Fruit fly (Drosophila melanogaster) whole organism, wandering third instar larva: ENCODE data around the gene CG34159.

Experiments used
- Abd-B ChIP-seq: fragments of >200 bp; optimal IDR thresholded peaks from 2 replicates; lab custom pipeline; 2017; ENCODE audit warnings: missing biosample characterization, missing genetic modification characterization
- CG32264 ChIP-seq: fragments of 200-800 bp; sonication (Bioruptor generic); optimal IDR thresholded peaks from 2 replicates; lab custom pipeline; 2016; ENCODE audit warnings: missing biosample characterization, missing genetic modification characterization
- CrebA ChIP-seq: fragments of 200-800 bp; sonication (Bioruptor generic); optimal IDR thresholded peaks from 2 replicates; lab custom pipeline; 2016; ENCODE audit warnings: missing biosample characterization, mild to moderate bottlenecking, missing genetic modification characterization, borderline replicate concordance
- Dfd ChIP-seq: fragments of >200 bp; optimal IDR thresholded peaks from 2 replicates; lab custom pipeline; 2017; ENCODE audit warnings: missing biosample characterization, missing genetic modification characterization
- HLH106 ChIP-seq: fragments of 200-800 bp; optimal IDR thresholded peaks from 3 replicates; lab custom pipeline; 2019; ENCODE audit warnings: missing biosample characterization, mild to moderate bottlenecking, missing genetic modification characterization, moderate library complexity
- Hnf4 ChIP-seq: fragments of 200-800 bp; sonication (Bioruptor generic); optimal IDR thresholded peaks from 2 replicates; lab custom pipeline; 2016; ENCODE audit warnings: missing biosample characterization, mild to moderate bottlenecking, missing genetic modification characterization
- Hr78 ChIP-seq: fragments of >200 bp; optimal IDR thresholded peaks from 2 replicates; lab custom pipeline; 2017; ENCODE audit warnings: missing biosample characterization, missing genetic modification characterization
- Mio ChIP-seq: sonication (Bioruptor generic); optimal IDR thresholded peaks from 2 replicates; lab custom pipeline; 2016; ENCODE audit warnings: missing biosample characterization, missing genetic modification characterization
- N ChIP-seq: fragments of >200 bp; optimal IDR thresholded peaks from 2 replicates; lab custom pipeline; 2018; ENCODE audit warnings: missing biosample characterization, missing external identifiers, missing genetic modification characterization
- OdsH ChIP-seq: fragments of 200-800 bp; sonication (Bioruptor generic); optimal IDR thresholded peaks from 2 replicates; lab custom pipeline; 2016; ENCODE audit warnings: missing biosample characterization, mild to moderate bottlenecking, missing genetic modification characterization
- Rel ChIP-seq, 2 experiments: fragments of 200-800 bp; sonication (Bioruptor generic) in 1 of 2; optimal IDR thresholded peaks; 2 replicates in 1 of 2; 3 replicates in 1 of 2; lab custom pipeline; 2016 to 2019; ENCODE audit warnings: mild to moderate bottlenecking in 2 of 2, missing biosample characterization in 2 of 2, missing genetic modification characterization in 2 of 2, moderate library complexity in 1 of 2
- Sp1 ChIP-seq: fragments of 200-800 bp; sonication (Bioruptor generic); optimal IDR thresholded peaks from 3 replicates; lab custom pipeline; 2019; ENCODE audit warnings: missing biosample characterization, mild to moderate bottlenecking, missing genetic modification characterization, moderate library complexity
- Vsx2 ChIP-seq: fragments of 200-300, 225-300 bp; sonication (Bioruptor generic); optimal IDR thresholded peaks from 2 replicates; lab custom pipeline; 2018; ENCODE audit warnings: missing biosample characterization, missing genetic modification characterization; ENCODE audit not compliant: partially characterized antibody
- br ChIP-seq: fragments of 200-800 bp; sonication (Bioruptor generic); optimal IDR thresholded peaks from 2 replicates; lab custom pipeline; 2016; ENCODE audit warnings: missing biosample characterization, missing genetic modification characterization
- dl ChIP-seq, 2 experiments: fragments of 175-275, 200-275 bp in 1 of 2; fragments of 200-275 bp in 1 of 2; sonication (Bioruptor generic); optimal IDR thresholded peaks; lab custom pipeline; 2018; ENCODE audit warnings: mild to moderate bottlenecking in 2 of 2, missing biosample characterization in 2 of 2, missing genetic modification characterization in 2 of 2, moderate library complexity in 2 of 2; ENCODE audit not compliant: partially characterized antibody in 2 of 2, insufficient read depth in 1 of 2
- dsf ChIP-seq: sonication (Bioruptor generic); optimal IDR thresholded peaks from 2 replicates; lab custom pipeline; 2016; ENCODE audit warnings: missing biosample characterization, missing genetic modification characterization, borderline replicate concordance
- ey ChIP-seq: fragments of 200-800 bp; sonication (Bioruptor generic); optimal IDR thresholded peaks from 2 replicates; lab custom pipeline; 2016; ENCODE audit warnings: missing biosample characterization, missing genetic modification characterization
- foxo ChIP-seq, 2 experiments: fragments of 200-800 bp; sonication (Bioruptor generic); optimal IDR thresholded peaks; 2 replicates in 1 of 2; 3 replicates in 1 of 2; lab custom pipeline; 2016 to 2017; ENCODE audit warnings: missing biosample characterization in 2 of 2, missing genetic modification characterization in 2 of 2
- h ChIP-seq: fragments of 200-800 bp; sonication (Bioruptor generic); optimal IDR thresholded peaks from 3 replicates; lab custom pipeline; 2016; ENCODE audit warnings: missing biosample characterization, mild to moderate bottlenecking, missing genetic modification characterization
- jim ChIP-seq: fragments of 175-275, 200-325 bp; sonication (Bioruptor generic); optimal IDR thresholded peaks from 2 replicates; lab custom pipeline; 2016; ENCODE audit warnings: missing biosample characterization, mild to moderate bottlenecking, missing genetic modification characterization
- pan ChIP-seq: fragments of >200 bp; optimal IDR thresholded peaks from 2 replicates; lab custom pipeline; 2017
- psq ChIP-seq: fragments of 200-800 bp; sonication (Bioruptor generic); optimal IDR thresholded peaks from 3 replicates; lab custom pipeline; 2017; ENCODE audit warnings: missing biosample characterization, mild to moderate bottlenecking, missing genetic modification characterization, moderate library complexity
- rgr ChIP-seq: fragments of 200-800 bp; sonication (Bioruptor generic); optimal IDR thresholded peaks from 3 replicates; lab custom pipeline; 2016; ENCODE audit warnings: missing biosample characterization, mild to moderate bottlenecking, missing genetic modification characterization
- sage ChIP-seq: fragments of 200-800 bp; sonication (Bioruptor generic); optimal IDR thresholded peaks from 2 replicates; lab custom pipeline; 2016; ENCODE audit warnings: missing biosample characterization, mild to moderate bottlenecking, missing genetic modification characterization
- tai ChIP-seq: sonication (Bioruptor generic); optimal IDR thresholded peaks from 2 replicates; lab custom pipeline; 2016; ENCODE audit warnings: missing biosample characterization, missing genetic modification characterization
- usp ChIP-seq: fragments of >200 bp; optimal IDR thresholded peaks from 2 replicates; lab custom pipeline; 2017; ENCODE audit warnings: missing biosample characterization, missing genetic modification characterization
- woc ChIP-seq: sonication (Bioruptor generic); optimal IDR thresholded peaks from 2 replicates; lab custom pipeline; 2016; ENCODE audit warnings: missing biosample characterization, mild to moderate bottlenecking, missing genetic modification characterization

CG34159 gene

DNA sequence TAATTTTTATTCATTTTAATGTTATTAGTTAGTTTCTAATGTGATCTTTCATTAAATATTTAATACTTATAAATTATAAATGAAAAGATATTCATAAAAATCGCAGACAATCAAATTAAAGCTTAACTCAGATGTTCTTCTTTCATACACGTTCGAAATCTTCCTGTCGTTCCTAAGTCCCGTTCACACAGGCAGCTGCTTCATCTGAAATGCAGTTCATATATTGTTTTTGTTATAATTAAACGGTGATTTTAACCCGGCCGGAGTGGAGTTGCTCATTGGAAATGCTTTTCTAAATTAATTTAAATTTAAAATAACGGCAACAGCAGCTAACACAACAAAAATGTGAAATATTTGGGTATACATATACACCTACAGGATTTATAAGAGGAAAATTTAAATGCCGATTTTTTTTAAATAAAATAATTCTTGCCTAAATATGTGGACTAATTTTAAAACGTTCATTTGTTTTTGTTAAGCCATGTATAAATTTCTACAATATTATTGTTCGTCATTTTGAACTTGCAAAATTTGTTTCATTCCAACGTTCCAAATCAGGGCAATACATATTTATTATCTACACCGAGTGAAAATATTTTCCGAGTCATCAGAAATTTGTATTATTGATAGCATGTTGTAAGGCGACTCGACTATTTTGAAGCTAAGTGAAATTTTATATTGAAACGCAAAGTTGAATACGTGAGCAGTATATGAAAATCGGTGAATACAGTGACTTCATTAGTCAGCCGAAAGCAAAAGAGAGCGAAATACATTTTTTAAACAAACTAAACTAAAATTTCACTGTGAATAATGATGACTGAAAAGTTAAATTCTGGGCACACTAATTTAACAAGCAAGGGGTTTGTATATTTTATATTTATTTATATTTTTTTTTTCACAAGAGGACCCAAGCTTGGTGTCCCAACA lies 34.9 kb upstream of the CG34159 start, which contains the start of gene me31B:
me31B (plus strand) TSS at position 616 of the 927 bp plus-strand sequence.
- TF ChIP-seq dsf (GFP tag; lab: Kevin White, UChicago) = no peak
- peak; percentile 76 for TF ChIP-seq woc (GFP tag; lab: Kevin White, UChicago)
- peak; percentile 1 for TF ChIP-seq Hnf4 (GFP tag; lab: Kevin White, UChicago)

DNA sequence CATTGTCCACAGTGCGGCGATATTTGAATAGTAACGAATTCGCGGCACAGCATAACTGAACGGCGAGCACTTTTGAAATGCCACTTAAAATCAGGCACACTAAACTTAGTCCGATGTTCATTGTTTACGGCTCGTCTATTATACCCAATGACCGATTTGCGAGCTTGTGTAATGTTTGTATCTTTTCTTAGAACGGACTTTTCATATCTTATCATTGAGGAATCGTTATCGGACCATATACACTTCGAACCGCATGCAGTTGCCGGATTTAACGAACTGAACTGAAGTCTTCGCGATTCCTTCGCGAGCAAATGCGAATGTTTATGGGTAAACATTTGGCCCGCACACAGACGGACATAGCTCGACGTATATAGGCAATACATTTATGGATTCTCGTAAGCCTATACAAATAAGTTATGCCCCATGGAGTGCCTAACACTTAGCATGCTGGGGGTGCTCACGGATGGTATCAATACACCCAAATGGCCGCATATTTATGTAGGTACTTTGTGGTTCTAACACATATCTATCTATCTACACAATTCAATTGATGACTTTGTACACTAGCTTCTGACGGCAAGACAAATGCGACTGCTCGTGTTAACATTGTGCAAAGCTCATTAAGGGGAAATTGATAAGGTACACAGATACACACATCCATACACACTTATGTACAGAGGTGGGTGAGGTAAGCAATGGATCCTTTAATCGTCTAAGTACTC lies 33.8 kb upstream of the CG34159 start, which contains the start of gene mthl15:
mthl15 (minus strand) TSS at position 593 of the 722 bp plus-strand sequence.
- TF ChIP-seq Dfd (GFP tag; lab: Kevin White, UChicago) (no peak), pan (lab: Kevin White, UChicago) (no peak), Hnf4 (GFP tag; lab: Kevin White, UChicago) (no peak), ey (GFP tag; lab: Kevin White, UChicago) (no peak), Rel (GFP tag; optimal IDR thresholded peaks at IDR 0.05; lab: Kevin White, UChicago) (no peak), Rel (tag; optimal IDR thresholded peaks at IDR 0.05; lab: Kevin White, UChicago) (no peak), usp (GFP tag; lab: Kevin White, UChicago) (no peak)

DNA sequence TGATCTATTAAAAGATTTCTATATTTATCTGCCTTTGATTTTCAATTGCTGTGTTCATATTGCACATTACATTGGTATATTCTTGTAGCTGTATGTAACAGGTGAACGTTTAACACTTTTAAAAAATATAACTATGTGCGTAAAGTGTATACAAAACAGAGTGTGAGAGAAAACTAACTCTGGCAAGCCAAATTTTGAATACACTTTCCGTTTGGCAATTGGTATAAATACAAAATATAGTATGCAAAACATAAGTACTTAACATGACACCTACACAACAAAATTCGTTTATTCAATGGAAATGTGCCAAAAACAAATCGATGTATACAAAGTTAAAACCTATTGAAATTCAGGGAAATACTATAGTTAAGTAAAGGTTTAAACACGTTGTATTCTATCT lies 28.7 kb upstream of the CG34159 start:
- TF ChIP-seq foxo (GFP tag; optimal IDR thresholded peaks at IDR 0.05; lab: Kevin White, UChicago) (no peak), woc (GFP tag; lab: Kevin White, UChicago) (no peak), ey (GFP tag; lab: Kevin White, UChicago) (no peak), CrebA (GFP tag; lab: Kevin White, UChicago) (no peak), Mio (GFP tag; lab: Kevin White, UChicago) (no peak), jim (no peak), tai (no peak), psq (GFP tag; lab: Kevin White, UChicago) (no peak), rgr (GFP tag; lab: Kevin White, UChicago) (no peak), N (GFP tag; lab: Kevin White, UChicago) (no peak), Sp1 (GFP tag; lab: Kevin White, UChicago) (no peak), h (GFP tag; lab: Kevin White, UChicago) (no peak), CG32264 (GFP tag; lab: Kevin White, UChicago) (no peak), OdsH (GFP tag; lab: Kevin White, UChicago) (no peak), Hr78 (no peak), Abd-B (GFP tag; lab: Kevin White, UChicago) (no peak), br (GFP tag; lab: Kevin White, UChicago) (no peak)

DNA sequence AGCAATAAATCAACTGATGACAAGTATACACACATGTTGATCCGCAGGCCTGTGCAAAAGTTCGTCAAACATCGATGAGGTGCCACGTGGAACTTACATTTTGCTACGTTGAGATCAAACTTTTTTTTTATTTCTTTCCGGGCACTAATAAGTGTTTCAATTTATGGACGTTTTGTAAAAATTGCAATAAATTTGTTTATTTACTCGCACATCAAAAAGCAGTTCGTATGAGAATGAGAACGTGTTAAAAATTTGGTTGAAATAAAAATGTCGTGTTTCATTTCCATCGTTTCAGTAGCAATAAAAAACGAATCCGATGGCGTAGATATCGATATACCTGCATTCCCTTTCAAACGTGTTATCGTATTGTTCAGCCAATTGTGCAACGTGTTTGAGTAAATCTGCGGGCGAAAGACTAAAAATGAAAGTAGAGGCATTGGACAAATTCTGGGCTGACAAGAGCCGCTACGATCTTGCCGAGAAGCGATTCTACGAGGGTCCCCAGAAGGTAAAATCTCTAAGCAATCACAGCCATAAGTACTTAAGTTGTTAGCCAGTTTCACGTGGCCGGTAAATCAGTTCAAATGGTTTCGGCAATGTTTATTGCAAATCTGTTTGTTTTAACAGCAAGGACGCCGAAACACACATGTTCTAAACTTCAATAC lies 28.2 kb upstream of the CG34159 start, which contains the start of gene eEF1delta:
eEF1delta (plus strand) TSS at position 356 of the 665 bp plus-strand sequence.
- peak; percentile 57 for TF ChIP-seq woc (GFP tag; lab: Kevin White, UChicago)
- TF ChIP-seq N (GFP tag; lab: Kevin White, UChicago) = no peak

DNA sequence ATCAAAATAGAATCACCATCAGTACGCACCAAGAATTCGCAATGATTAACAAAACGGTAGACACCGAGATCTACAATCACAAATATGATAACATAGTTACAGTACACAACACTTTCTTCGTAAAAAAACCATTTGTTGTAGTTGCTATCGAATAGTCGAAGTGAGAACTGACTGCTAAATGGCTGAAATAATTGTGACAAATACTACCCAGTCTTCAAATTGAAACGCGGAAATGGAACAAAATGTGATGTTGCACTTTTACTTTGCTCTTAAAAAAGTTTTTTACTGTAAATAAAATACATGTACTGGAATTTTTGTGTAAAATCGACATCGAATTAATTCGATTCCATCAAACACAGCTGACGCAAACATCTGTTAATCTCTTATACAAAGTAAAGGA lies 27.4 kb upstream of the CG34159 start, which contains the start of gene ova:
ova (minus strand) TSS at position 183 of the 400 bp plus-strand sequence.
- TF ChIP-seq Abd-B (GFP tag; lab: Kevin White, UChicago) (no peak), HLH106 (tag; lab: Kevin White, UChicago) (no peak), rgr (GFP tag; lab: Kevin White, UChicago) (no peak), pan (lab: Kevin White, UChicago) (no peak), Hnf4 (GFP tag; lab: Kevin White, UChicago) (no peak), usp (GFP tag; lab: Kevin White, UChicago) (no peak), psq (GFP tag; lab: Kevin White, UChicago) (no peak), Mio (GFP tag; lab: Kevin White, UChicago) (no peak), Dfd (GFP tag; lab: Kevin White, UChicago) (no peak), sage (GFP tag; lab: Kevin White, UChicago) (no peak), dl (GFP tag; optimal IDR thresholded peaks at IDR 0.05; lab: Kevin White, UChicago; ENCODE audit: insufficient read depth in 1 of 2, partially characterized antibody in 2 of 2) (no peak), Vsx2 (GFP tag; lab: Kevin White, UChicago) (no peak)
